Fruit fly (Drosophila melanogaster): ENCODE data around the gene CG17930.
A peak's percentile ranks its signal among the peaks of the same experiment; 100 is the strongest.

CG17930 gene

dm6 chr3R:16284481-16284880 is 43.2 kb upstream of the CG17930 start:
- no peak for TF ChIP-seq foxo (GFP tag; optimal IDR thresholded peaks at IDR 0.05)
- TF ChIP-seq tai (GFP tag; optimal IDR thresholded peaks at IDR 0.05) = no peak
- TF ChIP-seq Mio (GFP tag; optimal IDR thresholded peaks at IDR 0.05) = no peak
- no peak for TF ChIP-seq GATAd (GFP tag; optimal IDR thresholded peaks at IDR 0.05)
- TF ChIP-seq dl (GFP tag; optimal IDR thresholded peaks at IDR 0.05; ENCODE audit: insufficient read depth in 1 of 2, partially characterized antibody in 2 of 2) = no peak
- no peak for TF ChIP-seq CrebA (GFP tag; optimal IDR thresholded peaks at IDR 0.05; ENCODE audit: borderline replicate concordance)
- TF ChIP-seq HLH106 (tag; optimal IDR thresholded peaks at IDR 0.05) = no peak
- no peak for TF ChIP-seq sage (GFP tag; optimal IDR thresholded peaks at IDR 0.05)
- TF ChIP-seq sv (GFP tag; optimal IDR thresholded peaks at IDR 0.05) = no peak
- TF ChIP-seq Jra (GFP tag; optimal IDR thresholded peaks at IDR 0.05) = no peak
- TF ChIP-seq rgr (GFP tag; optimal IDR thresholded peaks at IDR 0.05) = no peak
- TF ChIP-seq Hr83 (GFP tag; optimal IDR thresholded peaks at IDR 0.05; ENCODE audit: poor library complexity, severe bottlenecking) = no peak
- TF ChIP-seq Myc (optimal IDR thresholded peaks at IDR 0.05) = no peak
- TF ChIP-seq Dif (GFP tag; optimal IDR thresholded peaks at IDR 0.05; ENCODE audit: partially characterized antibody) = no peak
- no peak for TF ChIP-seq CG9705 (GFP tag; optimal IDR thresholded peaks at IDR 0.05)
- TF ChIP-seq Rel (GFP tag; optimal IDR thresholded peaks at IDR 0.05) = no peak
- TF ChIP-seq Rel (tag; optimal IDR thresholded peaks at IDR 0.05) = no peak
- no peak for TF ChIP-seq h (GFP tag; optimal IDR thresholded peaks at IDR 0.05)

- TF ChIP-seq Hnf4 (GFP tag; optimal IDR thresholded peaks at IDR 0.05) = no peak
- peak; percentile 24 for TF ChIP-seq Dif (GFP tag; optimal IDR thresholded peaks at IDR 0.05; ENCODE audit: partially characterized antibody)
- TF ChIP-seq h (GFP tag; optimal IDR thresholded peaks at IDR 0.05) = no peak
- no peak for TF ChIP-seq N (GFP tag; optimal IDR thresholded peaks at IDR 0.05)
- TF ChIP-seq Rel (GFP tag; optimal IDR thresholded peaks at IDR 0.05) = no peak
- peak; percentile 65 for TF ChIP-seq Rel (tag; optimal IDR thresholded peaks at IDR 0.05)
- peak in 1 of 2 experiments; percentile 42 for TF ChIP-seq dl (GFP tag; optimal IDR thresholded peaks at IDR 0.05; ENCODE audit: insufficient read depth in 1 of 2, partially characterized antibody in 2 of 2)
- no peak for TF ChIP-seq CrebA (GFP tag; optimal IDR thresholded peaks at IDR 0.05; ENCODE audit: borderline replicate concordance)
- no peak for TF ChIP-seq sage (GFP tag; optimal IDR thresholded peaks at IDR 0.05)
- TF ChIP-seq br (GFP tag; optimal IDR thresholded peaks at IDR 0.05) = no peak
- TF ChIP-seq rgr (GFP tag; optimal IDR thresholded peaks at IDR 0.05) = no peak
Measured at dm6 chr3R:16284901-16285300, 42.7 kb upstream of the CG17930 start.

dm6 chr3R:16285612-16286188 is 41.9 kb upstream of the CG17930 start:
- TF ChIP-seq Dif (GFP tag; optimal IDR thresholded peaks at IDR 0.05; ENCODE audit: partially characterized antibody) (no peak), sv (GFP tag; optimal IDR thresholded peaks at IDR 0.05) (no peak), Rel (GFP tag; optimal IDR thresholded peaks at IDR 0.05) (no peak), Rel (tag; optimal IDR thresholded peaks at IDR 0.05) (peak; percentile 70)

dm6 chr3R:16287171-16287570 is 40.5 kb upstream of the CG17930 start:
- no peak for TF ChIP-seq CG32264 (GFP tag; optimal IDR thresholded peaks at IDR 0.05)
- peak; percentile 8 for TF ChIP-seq Vsx2 (GFP tag; optimal IDR thresholded peaks at IDR 0.05; ENCODE audit: partially characterized antibody)
- TF ChIP-seq psq (GFP tag; optimal IDR thresholded peaks at IDR 0.05) = peak; percentile 75

- TF ChIP-seq sv (GFP tag; optimal IDR thresholded peaks at IDR 0.05) (no peak), br (GFP tag; optimal IDR thresholded peaks at IDR 0.05) (no peak), Jra (GFP tag; optimal IDR thresholded peaks at IDR 0.05) (no peak), woc (GFP tag; optimal IDR thresholded peaks at IDR 0.05) (no peak), GATAd (GFP tag; optimal IDR thresholded peaks at IDR 0.05) (no peak), Hr83 (GFP tag; optimal IDR thresholded peaks at IDR 0.05; ENCODE audit: poor library complexity, severe bottlenecking) (no peak), CG32264 (GFP tag; optimal IDR thresholded peaks at IDR 0.05) (no peak), N (GFP tag; optimal IDR thresholded peaks at IDR 0.05) (no peak), OdsH (GFP tag; optimal IDR thresholded peaks at IDR 0.05) (no peak), brk (GFP tag; optimal IDR thresholded peaks at IDR 0.05) (no peak), usp (GFP tag; optimal IDR thresholded peaks at IDR 0.05) (no peak), Sp1 (GFP tag; optimal IDR thresholded peaks at IDR 0.05) (no peak), h (GFP tag; optimal IDR thresholded peaks at IDR 0.05) (no peak), CG9705 (GFP tag; optimal IDR thresholded peaks at IDR 0.05) (no peak), lola (GFP tag; optimal IDR thresholded peaks at IDR 0.05) (no peak)
Measured at dm6 chr3R:16287850-16288249, 39.8 kb upstream of the CG17930 start.
